Fruit fly (Drosophila melanogaster): ENCODE data around the gene CG14074.
A peak's percentile ranks its signal among the peaks of the same experiment; 100 is the strongest.

The CG14074 gene

dm6 chr3L:18901411-18901810 is 35.4 kb downstream of the CG14074 start, which contains the start of the genes arx and CG6843 (continued):
- TF ChIP-seq ara (GFP tag; IDR thresholded peaks at IDR 0.05): no peak
- no peak for TF ChIP-seq CG18476 (GFP tag; optimal IDR thresholded peaks at IDR 0.05)
- no peak for TF ChIP-seq ci (GFP tag; IDR thresholded peaks at IDR 0.05)
- peak; percentile 64 for TF ChIP-seq CG17186 (GFP tag; optimal IDR thresholded peaks at IDR 0.05)
- TF ChIP-seq ase (GFP tag; IDR thresholded peaks at IDR 0.05): no peak
- TF ChIP-seq dan (GFP tag; IDR thresholded peaks at IDR 0.05): no peak
- TF ChIP-seq Eip74EF (GFP tag; optimal IDR thresholded peaks at IDR 0.05): no peak
- no peak for TF ChIP-seq CG4707 (GFP tag; optimal IDR thresholded peaks at IDR 0.05)
- no peak for TF ChIP-seq CkIIα-i1 (GFP tag; IDR thresholded peaks at IDR 0.05)
- peak; percentile 13; the same call in 1 of the 3 replicates for TF ChIP-seq CG2199 (GFP tag; IDR thresholded peaks at IDR 0.05)
- TF ChIP-seq Lpt (GFP tag; optimal IDR thresholded peaks at IDR 0.05): no peak
- no peak for TF ChIP-seq CG8089 (GFP tag; optimal IDR thresholded peaks at IDR 0.05)
- no peak for TF ChIP-seq Six4 (GFP tag; optimal IDR thresholded peaks at IDR 0.05)
- TF ChIP-seq CG16813 (GFP tag; IDR thresholded peaks at IDR 0.05; ENCODE audit: partially characterized antibody): peak; percentile 91
- TF ChIP-seq bbx (GFP tag; IDR thresholded peaks at IDR 0.05; ENCODE audit: partially characterized antibody): peak; percentile 92
- TF ChIP-seq D19B (GFP tag; optimal IDR thresholded peaks at IDR 0.05): no peak
- TF ChIP-seq tin (GFP tag; optimal IDR thresholded peaks at IDR 0.05): no peak
- TF ChIP-seq CG10267 (tag; optimal IDR thresholded peaks at IDR 0.05): peak; percentile 40
- no peak for TF ChIP-seq CG1832 (GFP tag; optimal IDR thresholded peaks at IDR 0.05)
- no peak for TF ChIP-seq CG10366 (GFP tag; IDR thresholded peaks at IDR 0.05)
- TF ChIP-seq grn (GFP tag; optimal IDR thresholded peaks at IDR 0.05): no peak
- TF ChIP-seq yki (optimal IDR thresholded peaks at IDR 0.05): no peak
- TF ChIP-seq fu2 (GFP tag; optimal IDR thresholded peaks at IDR 0.05): no peak
- no peak for TF ChIP-seq caup (GFP tag; optimal IDR thresholded peaks at IDR 0.05; ENCODE audit: severe bottlenecking)
- TF ChIP-seq CG3163 (GFP tag; optimal IDR thresholded peaks at IDR 0.05): no peak
- TF ChIP-seq ftz-f1 (GFP tag; optimal IDR thresholded peaks at IDR 0.05): no peak
- peak; percentile 55 for TF ChIP-seq Ets97D (GFP tag; optimal IDR thresholded peaks at IDR 0.05)
- peak; percentile 84 for TF ChIP-seq MBD-R2 (GFP tag; IDR thresholded peaks at IDR 0.05)
- no peak for TF ChIP-seq Rx (GFP tag; IDR thresholded peaks at IDR 0.05)
- TF ChIP-seq Meics (GFP tag; optimal IDR thresholded peaks at IDR 0.05): no peak
- peak; percentile 95 for TF ChIP-seq CG34224 (GFP tag; IDR thresholded peaks at IDR 0.05; ENCODE audit: partially characterized antibody)
- peak; percentile 7 for TF ChIP-seq lilli (GFP tag; optimal IDR thresholded peaks at IDR 0.05)
- no peak for TF ChIP-seq HLH3B (GFP tag; IDR thresholded peaks at IDR 0.05)
- no peak for TF ChIP-seq CG10321 (GFP tag; IDR thresholded peaks at IDR 0.05)
- TF ChIP-seq Usf (GFP tag; optimal IDR thresholded peaks at IDR 0.05): no peak
- TF ChIP-seq wor (GFP tag; IDR thresholded peaks at IDR 0.05): no peak
- TF ChIP-seq nerfin-2 (GFP tag; IDR thresholded peaks at IDR 0.05; ENCODE audit: partially characterized antibody): peak; percentile 88
- no peak for TF ChIP-seq salm (tag; optimal IDR thresholded peaks at IDR 0.05)
- peak; percentile 53 for TF ChIP-seq CG30020 (tag; optimal IDR thresholded peaks at IDR 0.05)
- no peak for TF ChIP-seq sr (GFP tag; IDR thresholded peaks at IDR 0.05)
- peak; percentile 47 for TF ChIP-seq CG14710 (tag; optimal IDR thresholded peaks at IDR 0.05)
- TF ChIP-seq CG14014 (GFP tag; IDR thresholded peaks at IDR 0.05): no peak
- TF ChIP-seq CG10431 (GFP tag; optimal IDR thresholded peaks at IDR 0.05): no peak
- TF ChIP-seq CG9437 (GFP tag; optimal IDR thresholded peaks at IDR 0.05): no peak
- no peak for TF ChIP-seq PHDP (tag; optimal IDR thresholded peaks at IDR 0.05)
- TF ChIP-seq CG1603 (tag; optimal IDR thresholded peaks at IDR 0.05): peak; percentile 73
- TF ChIP-seq CG13123 (GFP tag; optimal IDR thresholded peaks at IDR 0.05): no peak
- TF ChIP-seq ab (GFP tag; optimal IDR thresholded peaks at IDR 0.05): no peak
- no peak for TF ChIP-seq CG17328 (GFP tag; IDR thresholded peaks at IDR 0.05)
- TF ChIP-seq CG14667 (GFP tag; IDR thresholded peaks at IDR 0.05): no peak
- no peak for TF ChIP-seq cwo (GFP tag; optimal IDR thresholded peaks at IDR 0.05)
- peak; percentile 93 for TF ChIP-seq Bgb (GFP tag; IDR thresholded peaks at IDR 0.05; ENCODE audit: partially characterized antibody)
